Worm (Caenorhabditis elegans) whole organism, late embryonic: Measurements from ENCODE around the gene Y38E10A.28.
A peak's percentile ranks its signal among the peaks of the same experiment; 100 is the strongest.

ENCODE experiments used
- C38D4.7 ChIP-seq: fragments of 200-800 bp; sonication (Bioruptor generic); optimal IDR thresholded peaks from 2 replicates; lab custom pipeline; 2018; ENCODE audit warnings: mild to moderate bottlenecking, missing genetic modification characterization, moderate library complexity, missing compliant biosample characterization
- K02D7.2 ChIP-seq: sonication (generic microtip); optimal IDR thresholded peaks from 2 replicates; lab custom pipeline; 2017; ENCODE audit warnings: mild to moderate bottlenecking, missing genetic modification characterization, missing compliant biosample characterization
- K09A11.1 ChIP-seq: sonication (generic microtip); optimal IDR thresholded peaks from 2 replicates; lab custom pipeline; 2017; ENCODE audit warnings: antibody characterized with exemption, mild to moderate bottlenecking, missing genetic modification characterization, missing compliant biosample characterization; ENCODE audit not compliant: insufficient read depth
- ama-1 ChIP-seq: fragments of 150-350 bp; optimal IDR thresholded peaks from 2 replicates; lab custom pipeline; 2014
- ceh-14 ChIP-seq: sonication (generic microtip); optimal IDR thresholded peaks from 2 replicates; lab custom pipeline; 2016; ENCODE audit warnings: missing genotype, missing genetic modification characterization, missing compliant biosample characterization
- ceh-19 ChIP-seq: fragments of 200-800 bp; sonication (Bioruptor generic); optimal IDR thresholded peaks from 2 replicates; lab custom pipeline; 2018; ENCODE audit warnings: mild to moderate bottlenecking, missing genetic modification characterization, missing compliant biosample characterization
- ceh-2 ChIP-seq: sonication (generic microtip); optimal IDR thresholded peaks from 2 replicates; lab custom pipeline; 2016; ENCODE audit warnings: missing genotype, missing genetic modification characterization, missing compliant biosample characterization
- ceh-24 ChIP-seq: sonication (generic microtip); optimal IDR thresholded peaks from 2 replicates; lab custom pipeline; 2016; ENCODE audit warnings: mild to moderate bottlenecking, missing genetic modification characterization, missing compliant biosample characterization
- ceh-30 ChIP-seq: fragments of 150-350 bp; optimal IDR thresholded peaks from 2 replicates; lab custom pipeline; 2014; ENCODE audit warnings: missing biosample characterization, missing genetic modification characterization
- ceh-31 ChIP-seq: sonication (generic microtip); optimal IDR thresholded peaks from 2 replicates; lab custom pipeline; 2016; ENCODE audit warnings: missing genetic modification characterization, missing compliant biosample characterization
- ceh-34 ChIP-seq: sonication (generic microtip); optimal IDR thresholded peaks from 2 replicates; lab custom pipeline; 2016; ENCODE audit warnings: mild to moderate bottlenecking, missing genetic modification characterization, missing compliant biosample characterization
- ceh-48 ChIP-seq: sonication (generic microtip); optimal IDR thresholded peaks from 2 replicates; lab custom pipeline; 2016; ENCODE audit warnings: missing genetic modification characterization, inconsistent platforms, missing compliant biosample characterization
- ceh-6 ChIP-seq: fragments of 200-800 bp; sonication (Bioruptor generic); optimal IDR thresholded peaks from 2 replicates; lab custom pipeline; 2018; ENCODE audit warnings: mild to moderate bottlenecking, missing genetic modification characterization, missing compliant biosample characterization
- ceh-9 ChIP-seq: sonication (generic microtip); optimal IDR thresholded peaks from 2 replicates; lab custom pipeline; 2016; ENCODE audit warnings: mild to moderate bottlenecking, missing genetic modification characterization, inconsistent platforms, missing compliant biosample characterization
- dmd-4 ChIP-seq: sonication (generic microtip); optimal IDR thresholded peaks from 2 replicates; lab custom pipeline; 2016; ENCODE audit warnings: borderline replicate concordance, missing genetic modification characterization, missing compliant biosample characterization
- dve-1 ChIP-seq: sonication (generic microtip); optimal IDR thresholded peaks from 2 replicates; lab custom pipeline; 2017; ENCODE audit warnings: antibody characterized with exemption, mild to moderate bottlenecking, missing genetic modification characterization, missing compliant biosample characterization
- elt-2 ChIP-seq: sonication (generic microtip); optimal IDR thresholded peaks from 2 replicates; lab custom pipeline; 2016; ENCODE audit warnings: missing genetic modification reagents, missing genetic modification characterization, missing compliant biosample characterization
- elt-4 ChIP-seq: sonication (generic microtip); optimal IDR thresholded peaks from 2 replicates; lab custom pipeline; 2016; ENCODE audit warnings: missing genetic modification characterization, missing compliant biosample characterization
- eyg-1 ChIP-seq: sonication (generic microtip); optimal IDR thresholded peaks from 2 replicates; lab custom pipeline; 2016; ENCODE audit warnings: missing genotype, missing genetic modification characterization, missing compliant biosample characterization
- fax-1 ChIP-seq: sonication (generic microtip); optimal IDR thresholded peaks from 2 replicates; lab custom pipeline; 2016; ENCODE audit warnings: missing genotype, missing genetic modification characterization, missing compliant biosample characterization
- gmeb-2 ChIP-seq: sonication (generic microtip); optimal IDR thresholded peaks from 2 replicates; lab custom pipeline; 2016; ENCODE audit warnings: missing genetic modification characterization, inconsistent platforms, missing compliant biosample characterization
- hlh-30 ChIP-seq: sonication (generic microtip); optimal IDR thresholded peaks from 2 replicates; lab custom pipeline; 2017; ENCODE audit warnings: antibody characterized with exemption, missing genetic modification characterization, missing compliant biosample characterization; ENCODE audit not compliant: insufficient read depth
- hlh-6 ChIP-seq: sonication (generic microtip); optimal IDR thresholded peaks from 2 replicates; lab custom pipeline; 2016; ENCODE audit warnings: missing genotype, missing genetic modification characterization, missing compliant biosample characterization
- hlh-8 ChIP-seq: sonication (generic microtip); optimal IDR thresholded peaks from 2 replicates; lab custom pipeline; 2016; ENCODE audit warnings: missing genotype, missing genetic modification characterization, missing compliant biosample characterization
- lim-6 ChIP-seq: sonication (generic microtip); optimal IDR thresholded peaks from 2 replicates; lab custom pipeline; 2016; ENCODE audit warnings: missing genetic modification characterization, missing compliant biosample characterization
- lin-11 ChIP-seq: fragments of 200-800 bp; sonication (Bioruptor generic); optimal IDR thresholded peaks from 2 replicates; lab custom pipeline; 2018; ENCODE audit warnings: mild to moderate bottlenecking, missing genetic modification characterization, missing compliant biosample characterization
- nhr-11 ChIP-seq: fragments of 150-350 bp; optimal IDR thresholded peaks from 2 replicates; lab custom pipeline; 2014; ENCODE audit warnings: missing biosample characterization, missing genetic modification characterization
- nhr-232 ChIP-seq: sonication (generic microtip); optimal IDR thresholded peaks from 2 replicates; lab custom pipeline; 2016; ENCODE audit warnings: missing genetic modification characterization, missing compliant biosample characterization
- odd-2 ChIP-seq: sonication (generic microtip); optimal IDR thresholded peaks from 2 replicates; lab custom pipeline; 2017; ENCODE audit warnings: antibody characterized with exemption, mild to moderate bottlenecking, missing genetic modification characterization, missing compliant biosample characterization
- pat-9 ChIP-seq: fragments of 200-800 bp; sonication (Bioruptor generic); optimal IDR thresholded peaks from 2 replicates; lab custom pipeline; 2018; ENCODE audit warnings: mild to moderate bottlenecking, missing genetic modification characterization, moderate library complexity, missing compliant biosample characterization
- pha-2 ChIP-seq: sonication (generic microtip); optimal IDR thresholded peaks from 2 replicates; lab custom pipeline; 2017; ENCODE audit warnings: mild to moderate bottlenecking, missing genetic modification characterization, missing compliant biosample characterization
- sox-4 ChIP-seq: sonication (generic microtip); optimal IDR thresholded peaks from 2 replicates; lab custom pipeline; 2017; ENCODE audit warnings: mild to moderate bottlenecking, missing genetic modification characterization, inconsistent platforms, missing compliant biosample characterization
- tbx-2 ChIP-seq: sonication (generic microtip); optimal IDR thresholded peaks from 2 replicates; lab custom pipeline; 2016; ENCODE audit warnings: missing genetic modification characterization, missing compliant biosample characterization
- ttx-3 ChIP-seq: sonication (generic microtip); optimal IDR thresholded peaks from 2 replicates; lab custom pipeline; 2016; ENCODE audit warnings: missing genetic modification reagents, missing genetic modification characterization, missing compliant biosample characterization
- unc-42 ChIP-seq: sonication (generic microtip); optimal IDR thresholded peaks from 2 replicates; lab custom pipeline; 2016; ENCODE audit warnings: missing genotype, missing genetic modification characterization, missing compliant biosample characterization
- unc-55 ChIP-seq: sonication (generic microtip); optimal IDR thresholded peaks from 2 replicates; lab custom pipeline; 2017; ENCODE audit warnings: missing biosample characterization, missing genetic modification reagents, missing genetic modification characterization
- zip-5 ChIP-seq: sonication (generic microtip); optimal IDR thresholded peaks from 2 replicates; lab custom pipeline; 2016; ENCODE audit warnings: missing genetic modification characterization, missing compliant biosample characterization
- ztf-16 ChIP-seq: sonication (generic microtip); optimal IDR thresholded peaks from 2 replicates; lab custom pipeline; 2017; ENCODE audit warnings: missing genetic modification characterization, missing compliant biosample characterization

Gene Y38E10A.28

DNA sequence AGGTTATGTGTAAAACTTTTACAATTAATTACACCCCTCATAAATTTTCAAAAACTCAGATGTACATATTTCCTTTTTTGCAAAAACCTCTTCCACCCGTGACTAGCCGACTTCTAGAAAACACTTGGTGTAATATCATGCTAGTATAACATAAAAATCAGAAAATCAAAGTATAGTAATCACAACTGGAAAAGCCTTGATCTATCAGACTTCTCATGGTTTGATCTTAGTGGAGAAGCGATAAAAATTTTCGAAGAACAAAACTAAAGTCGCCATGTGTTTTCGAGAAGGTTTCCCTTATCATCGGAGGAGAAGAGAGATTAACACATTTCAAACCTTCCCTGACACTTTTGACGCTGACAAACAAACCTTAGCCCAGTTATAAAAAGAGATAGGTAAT, 921 bp upstream of the Y38E10A.28 start, which contains the start of gene nspe-5:
Gene nspe-5, plus strand, starts transcription at position 301 of the 400 bp plus-strand sequence.
- no peak for TF ChIP-seq sox-4 (tag; lab: Kevin White, UChicago)
- TF ChIP-seq nhr-11 (tag; lab: Kevin White, UChicago) = no peak
- TF ChIP-seq unc-55 = no peak

DNA sequence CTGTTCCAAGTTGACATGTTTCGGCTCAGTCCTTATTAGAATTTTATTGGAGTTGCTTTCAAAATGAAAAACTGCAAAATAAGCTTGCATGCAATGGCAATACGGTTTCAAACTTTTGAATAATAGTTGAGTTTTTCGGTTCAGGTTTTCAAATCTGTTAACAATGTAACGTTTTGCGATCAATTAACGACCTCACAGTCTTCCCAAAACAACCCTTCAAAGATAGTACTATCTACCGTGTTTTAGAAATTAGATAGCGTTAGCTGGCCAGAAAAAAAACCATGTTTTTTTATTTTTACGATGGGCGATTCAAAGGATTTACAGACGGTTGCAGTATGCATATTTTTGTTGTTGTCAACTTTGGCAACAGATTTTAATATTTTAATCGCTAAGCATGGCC, 1.4 kb downstream of the Y38E10A.28 start, which contains the start of gene Y38E10A.34:
Gene Y38E10A.34, plus strand, starts transcription at position 301 of the 400 bp plus-strand sequence.
- TF ChIP-seq ceh-48 (tag; lab: Kevin White, UChicago) (no peak), K09A11.1 (tag; lab: Kevin White, UChicago) (no peak), hlh-30 (tag; lab: Kevin White, UChicago) (no peak), ceh-9 (tag; lab: Kevin White, UChicago) (no peak), ztf-16 (tag; lab: Kevin White, UChicago) (no peak), gmeb-2 (no peak), tbx-2 (tag; lab: Kevin White, UChicago) (no peak), eyg-1 (tag; lab: Kevin White, UChicago) (no peak), hlh-6 (no peak), hlh-8 (no peak), ceh-6 (GFP tag; lab: Kevin White, UChicago) (no peak), K02D7.2 (no peak), ama-1 (no peak), unc-42 (tag; lab: Kevin White, UChicago) (no peak)

DNA sequence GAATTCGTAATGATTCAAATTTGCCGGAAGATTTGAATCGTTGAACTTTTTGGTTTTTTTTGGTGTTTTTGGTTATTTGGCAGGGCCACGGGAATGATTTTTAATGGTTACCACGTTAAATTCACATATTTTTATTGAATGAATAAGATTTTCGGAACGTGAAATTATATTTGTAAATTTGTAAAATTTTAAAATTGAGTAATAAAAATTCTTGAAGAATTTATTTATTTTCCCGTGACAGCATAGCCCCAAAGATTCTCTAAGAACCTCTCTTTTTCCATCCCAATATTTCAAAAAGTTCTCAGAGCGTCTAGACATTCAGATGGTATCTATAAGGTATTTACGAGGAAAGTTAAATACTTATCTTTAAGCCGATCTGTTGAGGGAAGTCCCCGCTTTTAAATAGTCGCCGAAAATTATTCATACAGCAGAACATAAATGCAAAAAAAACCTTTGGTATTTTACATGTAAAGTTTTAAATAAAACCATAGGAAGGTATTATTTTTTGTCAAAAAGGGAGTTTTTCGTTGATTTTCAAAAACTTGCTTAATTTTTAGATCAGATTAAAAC, 5.3 kb downstream of the Y38E10A.28 start, which contains the start of gene Y38E10A.17:
Gene Y38E10A.17, minus strand, starts transcription at position 51 of the 570 bp plus-strand sequence.
- TF ChIP-seq pat-9 (tag; lab: Kevin White, UChicago) (no peak), dmd-4 (tag; lab: Kevin White, UChicago) (no peak), nhr-232 (tag; lab: Kevin White, UChicago) (no peak), elt-4 (tag; lab: Kevin White, UChicago) (no peak), unc-42 (tag; lab: Kevin White, UChicago) (no peak), ttx-3 (tag; lab: Kevin White, UChicago) (no peak), ceh-31 (no peak), ceh-19 (GFP tag; lab: Kevin White, UChicago) (no peak), ceh-34 (tag; lab: Kevin White, UChicago) (no peak)

DNA sequence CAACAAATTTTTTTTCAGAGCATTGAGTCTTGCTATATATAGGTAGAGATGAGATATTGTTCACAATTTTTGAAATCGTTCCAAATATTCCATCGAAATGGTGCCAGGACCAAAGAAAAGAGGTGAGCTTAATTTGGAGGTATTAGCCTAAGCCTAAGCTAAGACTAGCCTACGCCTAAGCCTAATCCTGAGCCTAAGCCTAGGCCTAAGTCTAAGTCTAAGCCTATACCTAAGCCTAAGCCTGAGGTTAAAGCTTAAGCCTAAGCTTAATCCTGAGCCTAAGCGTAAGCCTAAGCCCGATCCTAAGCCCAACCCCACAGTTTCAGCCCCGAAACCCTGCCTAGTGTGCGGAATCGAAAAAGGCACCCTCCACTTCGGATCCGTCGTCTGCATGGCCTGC, 7.1 kb downstream of the Y38E10A.28 start, which contains the start of gene nhr-234:
Gene nhr-234, plus strand, starts transcription at position 77 of the 400 bp plus-strand sequence.
- TF ChIP-seq hlh-30 (tag; lab: Kevin White, UChicago) (no peak), dve-1 (tag; lab: Kevin White, UChicago) (peak; percentile 68)

DNA sequence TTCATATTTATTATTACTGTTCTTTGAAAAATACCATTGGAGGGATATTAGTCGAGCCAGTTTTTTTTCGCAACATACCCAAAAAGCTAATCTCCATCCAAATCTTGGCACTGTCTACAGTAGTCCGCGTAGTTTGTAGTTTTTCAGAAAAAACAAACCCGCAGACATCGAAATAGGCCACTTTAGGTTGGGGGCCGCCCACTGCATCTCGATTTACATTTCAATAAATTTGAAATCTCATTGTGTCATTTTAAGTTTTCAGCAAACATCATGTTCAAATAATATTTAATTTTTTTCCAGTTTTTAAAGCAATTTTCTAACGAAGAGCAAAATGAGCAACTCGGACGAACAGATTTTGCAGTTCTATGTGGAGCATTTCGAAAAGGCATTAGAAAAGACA, 10.9 kb downstream of the Y38E10A.28 start, which contains the start of gene nhr-235:
Gene nhr-235, plus strand, starts transcription at position 301 of the 400 bp plus-strand sequence.
- TF ChIP-seq tbx-2 (tag; lab: Kevin White, UChicago) = no peak
- no peak for TF ChIP-seq hlh-8
- TF ChIP-seq ceh-24 (tag; lab: Kevin White, UChicago) = no peak
- TF ChIP-seq ceh-2 = no peak
- TF ChIP-seq lin-11 (tag; lab: Kevin White, UChicago) = no peak
- TF ChIP-seq lim-6 (tag; lab: Kevin White, UChicago) = no peak
- no peak for TF ChIP-seq ceh-14 (tag; lab: Kevin White, UChicago)
- no peak for TF ChIP-seq odd-2 (tag; lab: Kevin White, UChicago)
- TF ChIP-seq zip-5 (tag; lab: Kevin White, UChicago) = no peak
- no peak for TF ChIP-seq fax-1 (tag; lab: Kevin White, UChicago)
- TF ChIP-seq elt-2 = no peak
- no peak for TF ChIP-seq C38D4.7 (GFP tag; lab: Kevin White, UChicago)
- no peak for TF ChIP-seq ceh-30
- no peak for TF ChIP-seq pha-2 (tag; lab: Kevin White, UChicago)
- no peak for TF ChIP-seq ceh-19 (GFP tag; lab: Kevin White, UChicago)
- no peak for TF ChIP-seq eyg-1 (tag; lab: Kevin White, UChicago)
